Worm (Caenorhabditis elegans): ENCODE measurements around the gene T07G12.4.

- TF ChIP-seq pqm-1 (tag; optimal IDR thresholded peaks at IDR 0.05) (no peak), K09A11.1 (tag; optimal IDR thresholded peaks at IDR 0.05; ENCODE audit: insufficient read depth) (no peak), sdc-2 (tag; optimal IDR thresholded peaks at IDR 0.05) (no peak), lim-6 (tag; optimal IDR thresholded peaks at IDR 0.05) (no peak), rnt-1 (tag; optimal IDR thresholded peaks at IDR 0.05) (no peak), tbx-2 (tag; optimal IDR thresholded peaks at IDR 0.05) (no peak), unc-42 (tag; optimal IDR thresholded peaks at IDR 0.05) (no peak), ceh-24 (tag; optimal IDR thresholded peaks at IDR 0.05) (no peak)
Observed at ce11 chrIV:10577600-10577999, 39.1 kb upstream of the T07G12.4 start.
